Worm (Caenorhabditis elegans): ENCODE results near the gene set-27.

set-27 gene

DNA sequence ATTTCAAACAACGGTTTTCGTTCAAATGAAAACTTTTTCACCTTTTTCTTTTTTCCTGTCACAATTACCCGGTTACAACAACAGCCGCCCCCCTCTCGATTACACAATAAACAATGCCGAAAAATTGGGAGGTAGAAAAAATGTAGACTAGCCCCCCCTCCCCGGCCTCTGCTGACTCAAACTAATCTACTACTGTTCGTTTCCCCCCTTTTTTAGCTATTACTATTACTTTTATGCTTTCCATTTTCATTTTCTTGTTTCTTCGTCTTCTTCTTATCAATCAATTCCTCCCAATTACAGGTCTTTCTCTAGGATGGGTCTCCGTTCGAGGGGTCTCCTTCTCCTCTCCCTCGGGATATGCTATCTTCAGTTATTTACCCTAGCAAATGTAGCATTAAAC, 43.0 kb upstream of the set-27 start, which contains the start of gene let-805:
TSS of gene let-805 (plus strand) at position 301 of the 400 bp plus-strand sequence.
- TF ChIP-seq Y5F2A.4 (GFP tag; optimal IDR thresholded peaks at IDR 0.05) (no peak), daf-8 (GFP tag; IDR thresholded peaks at IDR 0.05) (no peak), aha-1 (tag) (peak; percentile 46), dve-1 (tag; optimal IDR thresholded peaks at IDR 0.05; ENCODE audit: insufficient read depth) (no peak)

DNA sequence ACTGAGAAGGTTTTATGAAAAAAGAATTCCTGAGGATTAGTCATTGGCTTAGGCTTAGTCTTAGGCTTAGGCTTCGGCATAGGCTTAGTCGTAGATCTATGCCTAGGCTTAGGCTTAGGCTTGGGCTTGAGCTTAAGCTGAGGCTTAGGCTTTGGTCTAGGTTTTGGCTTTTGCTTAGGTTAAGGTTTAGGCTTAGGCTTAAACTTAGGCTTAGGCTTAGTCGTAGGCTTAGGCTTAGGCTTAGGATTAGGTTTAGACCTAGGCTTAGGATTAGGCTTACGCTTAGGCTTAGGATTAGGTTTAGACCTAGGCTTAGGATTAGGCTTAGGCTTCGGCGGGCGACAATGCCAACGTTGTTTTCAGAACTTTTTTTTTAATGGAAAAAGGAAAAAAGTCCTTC, 25.3 kb upstream of the set-27 start:
- TF ChIP-seq Y5F2A.4 (GFP tag; optimal IDR thresholded peaks at IDR 0.05) (no peak), aha-1 (tag) (peak; percentile 2), mes-2 (tag; optimal IDR thresholded peaks at IDR 0.05; ENCODE audit: poor library complexity, severe bottlenecking) (no peak), tra-1 (GFP tag; IDR thresholded peaks at IDR 0.05) (no peak), nhr-28 (tag; optimal IDR thresholded peaks at IDR 0.05) (no peak), spr-1 (tag; optimal IDR thresholded peaks at IDR 0.05) (no peak), unc-39 (tag; optimal IDR thresholded peaks at IDR 0.05) (no peak), T26A8.4 (GFP tag; IDR thresholded peaks at IDR 0.05) (no peak), nhr-48 (tag; optimal IDR thresholded peaks at IDR 0.05) (no peak)

DNA sequence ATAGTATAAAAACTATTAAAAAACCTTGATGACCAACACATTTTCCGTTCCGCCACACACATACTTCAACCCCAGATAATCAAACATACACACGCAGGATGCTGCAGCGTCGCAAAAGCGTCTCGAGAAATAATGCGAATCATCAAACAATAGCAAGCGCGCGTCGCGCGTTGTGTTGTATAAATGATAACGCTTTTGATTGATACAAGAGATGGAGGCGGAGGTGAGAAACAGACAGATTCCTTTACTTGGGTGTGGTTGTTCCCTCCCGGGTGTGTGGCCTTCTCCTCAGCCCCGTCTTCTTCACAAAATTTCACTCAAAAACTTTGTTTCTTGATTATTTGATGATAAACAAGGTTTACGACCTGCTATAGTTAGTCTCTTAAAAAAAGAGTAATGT, 24.6 kb upstream of the set-27 start:
- TF ChIP-seq pha-4 (GFP tag; IDR thresholded peaks at IDR 0.05) (no peak), pha-4 (tag; optimal IDR thresholded peaks at IDR 0.05) (no peak), dmd-6 (GFP tag; IDR thresholded peaks at IDR 0.05) (peak; percentile 50), nhr-11 (tag; optimal IDR thresholded peaks at IDR 0.05) (no peak), nhr-28 (tag; optimal IDR thresholded peaks at IDR 0.05) (peak; percentile 75), T26A8.4 (GFP tag; IDR thresholded peaks at IDR 0.05) (no peak), dmd-8 (GFP tag; IDR thresholded peaks at IDR 0.05) (no peak), ZK546.5 (tag; optimal IDR thresholded peaks at IDR 0.05) (no peak), ceh-82 (tag; optimal IDR thresholded peaks at IDR 0.05) (no peak), daf-19 (GFP tag; conservative IDR thresholded peaks at IDR 0.05) (no peak), nhr-111 (GFP tag; optimal IDR thresholded peaks at IDR 0.05) (no peak), dpl-1 (GFP tag; optimal IDR thresholded peaks at IDR 0.05) (no peak), nhr-41 (GFP tag; IDR thresholded peaks at IDR 0.05) (no peak), zfp-2 (tag; optimal IDR thresholded peaks at IDR 0.05) (no peak), cey-2 (tag; optimal IDR thresholded peaks at IDR 0.05; ENCODE audit: borderline replicate concordance, insufficient read depth) (no peak), lin-1 (GFP tag; IDR thresholded peaks at IDR 0.05) (no peak), D1046.2 (GFP tag; IDR thresholded peaks at IDR 0.05) (no peak), nhr-77 (tag; optimal IDR thresholded peaks at IDR 0.05) (no peak), lin-39 (tag; optimal IDR thresholded peaks at IDR 0.05) (no peak), F44E2.7 (GFP tag; IDR thresholded peaks at IDR 0.05) (no peak), mxl-3 (GFP tag; optimal IDR thresholded peaks at IDR 0.05) (peak; percentile 83), pqm-1 (tag; optimal IDR thresholded peaks at IDR 0.05) (peak; percentile 59), Y48G9A.11 (GFP tag; IDR thresholded peaks at IDR 0.05) (no peak), php-3 (GFP tag; IDR thresholded peaks at IDR 0.05) (peak; percentile 54; the same call in 1 of the 2 replicates), unc-62 (GFP tag; optimal IDR thresholded peaks at IDR 0.05 in 1 of 2) (peak in 1 of 2 experiments; percentile 77), unc-62 (tag; optimal IDR thresholded peaks at IDR 0.05) (no peak), mes-2 (tag; optimal IDR thresholded peaks at IDR 0.05; ENCODE audit: poor library complexity, severe bottlenecking) (no peak), ceh-28 (tag; optimal IDR thresholded peaks at IDR 0.05) (no peak), jun-1 (tag; optimal IDR thresholded peaks at IDR 0.05) (no peak), ces-1 (GFP tag; optimal IDR thresholded peaks at IDR 0.05) (no peak), daf-16 (GFP tag; optimal IDR thresholded peaks at IDR 0.05) (no peak), daf-16 (tag; optimal IDR thresholded peaks at IDR 0.05) (no peak), snpc-1.2 (GFP tag; IDR thresholded peaks at IDR 0.05) (0 out of 2 replicates have a peak, but pooled peaks have one; percentile 8), ZK337.2 (GFP tag; IDR thresholded peaks at IDR 0.05) (no peak), daf-12 (tag; optimal IDR thresholded peaks at IDR 0.05) (no peak), hlh-30 (tag; optimal IDR thresholded peaks at IDR 0.05; ENCODE audit: insufficient read depth) (no peak), ztf-11 (tag; optimal IDR thresholded peaks at IDR 0.05) (no peak), egl-43 (GFP tag; IDR thresholded peaks at IDR 0.05) (no peak), snpc-4 (tag; optimal IDR thresholded peaks at IDR 0.05) (no peak), mdl-1 (tag; optimal IDR thresholded peaks at IDR 0.05) (no peak), hlh-11 (tag; optimal IDR thresholded peaks at IDR 0.05) (peak; percentile 56)
